Worm (Caenorhabditis elegans): ENCODE results near the gene AC8.10.
"Not testable (repeated sequence)": the region's sequence is repeated elsewhere in the genome, so short reads cannot be mapped to it uniquely, and the experiment has no call there.

The AC8.10 gene

DNA sequence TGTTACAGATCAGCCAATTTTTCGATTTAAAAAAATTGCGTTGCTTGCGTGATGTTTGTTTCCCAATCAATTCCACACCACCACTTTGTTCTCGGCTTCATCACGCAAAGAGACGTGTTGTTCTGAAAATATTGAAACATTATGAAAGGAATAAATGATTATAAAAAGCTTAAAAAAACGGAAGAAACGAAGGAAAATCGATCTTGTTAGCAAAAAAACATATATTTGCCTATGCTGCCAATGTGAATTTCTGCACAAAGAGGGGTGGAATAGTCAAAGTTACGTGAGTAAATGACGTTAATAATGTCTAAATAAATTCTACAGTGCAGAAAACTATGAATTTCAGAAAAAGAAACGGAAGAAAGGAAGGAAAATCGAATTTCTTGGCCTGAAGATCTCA lies at the start of gene AC8.10:
TSS of gene AC8.10 (minus strand) at position 101 of the 400 bp plus-strand sequence.
- not testable (repeated sequence) for TF ChIP-seq nhr-111 (GFP tag; optimal IDR thresholded peaks at IDR 0.05); fos-1 (tag; optimal IDR thresholded peaks at IDR 0.05); nhr-77 (tag; optimal IDR thresholded peaks at IDR 0.05)

DNA sequence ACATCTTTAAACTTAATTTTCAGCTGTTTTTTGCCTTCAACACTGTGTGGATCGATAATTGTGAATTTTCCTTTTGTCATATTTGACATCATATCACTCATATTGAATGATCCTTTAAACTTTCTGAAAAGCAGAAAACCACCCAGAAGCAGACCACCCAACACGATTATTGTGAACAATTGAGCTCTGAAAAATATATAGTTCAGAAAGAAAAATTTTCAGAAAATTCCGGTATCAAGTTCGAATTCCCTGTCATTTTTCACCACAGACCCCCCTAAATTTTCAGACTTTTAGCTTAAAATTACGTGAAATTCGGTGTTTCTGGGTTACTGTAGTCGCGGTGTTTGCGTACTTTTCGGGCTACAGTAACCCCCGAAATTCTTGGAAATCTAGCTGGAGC lies 47.1 kb upstream of the AC8.10 start, which contains the start of gene Y47C4A.1:
TSS of gene Y47C4A.1 (minus strand) at position 101 of the 400 bp plus-strand sequence.
- TF ChIP-seq unc-130 (GFP tag; optimal IDR thresholded peaks at IDR 0.05); nhr-10 (tag; optimal IDR thresholded peaks at IDR 0.05); Y105C5A.15 (GFP tag; IDR thresholded peaks at IDR 0.05): not testable (repeated sequence)

DNA sequence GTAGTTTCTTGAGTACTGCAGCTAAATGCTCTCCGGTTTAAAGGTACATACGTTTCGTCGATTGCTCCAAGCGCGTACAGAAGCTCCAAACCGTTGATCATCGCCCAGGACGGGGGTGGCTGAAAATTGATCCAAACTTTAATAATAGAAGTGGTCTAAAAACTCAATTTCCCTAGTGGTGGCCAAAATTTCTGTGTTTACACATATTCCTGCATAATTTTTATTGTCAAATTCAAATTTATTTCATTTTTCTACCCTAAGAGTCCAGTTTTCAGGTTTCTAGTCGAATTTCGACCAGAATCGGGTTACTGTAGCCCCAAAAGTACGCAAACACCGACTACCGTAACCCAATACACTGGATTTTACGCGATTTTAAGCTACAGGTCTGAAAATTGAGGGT lies 34.9 kb upstream of the AC8.10 start, which contains the start of gene Y108F1.5:
TSS of gene Y108F1.5 (minus strand) at position 101 of the 400 bp plus-strand sequence.
- TF ChIP-seq Y5F2A.4 (GFP tag; optimal IDR thresholded peaks at IDR 0.05); lin-15B (tag; optimal IDR thresholded peaks at IDR 0.05); hlh-11 (tag; optimal IDR thresholded peaks at IDR 0.05): not testable (repeated sequence)

DNA sequence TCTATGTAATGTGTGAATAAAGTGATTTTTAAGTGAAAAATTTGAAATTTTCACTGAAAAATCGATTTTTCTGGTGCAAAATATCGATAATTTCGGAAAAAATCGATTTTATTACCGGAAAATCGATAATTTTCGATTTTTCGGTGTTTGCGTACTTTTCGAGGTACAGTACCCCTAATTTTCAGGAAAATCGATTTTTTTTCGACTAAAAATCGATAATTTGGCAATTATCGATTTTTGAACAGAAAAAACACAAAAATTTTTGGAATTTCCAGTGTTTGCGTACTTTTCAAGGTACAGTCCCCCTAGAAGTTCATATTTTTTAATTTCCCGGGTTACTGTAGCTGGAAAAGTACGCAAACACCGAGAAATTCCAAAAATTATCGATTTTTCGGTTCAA lies 32.5 kb upstream of the AC8.10 start:
- TF ChIP-seq Y5F2A.4 (GFP tag; optimal IDR thresholded peaks at IDR 0.05) (no peak), ceh-28 (tag; optimal IDR thresholded peaks at IDR 0.05) (peak; percentile 79)

DNA sequence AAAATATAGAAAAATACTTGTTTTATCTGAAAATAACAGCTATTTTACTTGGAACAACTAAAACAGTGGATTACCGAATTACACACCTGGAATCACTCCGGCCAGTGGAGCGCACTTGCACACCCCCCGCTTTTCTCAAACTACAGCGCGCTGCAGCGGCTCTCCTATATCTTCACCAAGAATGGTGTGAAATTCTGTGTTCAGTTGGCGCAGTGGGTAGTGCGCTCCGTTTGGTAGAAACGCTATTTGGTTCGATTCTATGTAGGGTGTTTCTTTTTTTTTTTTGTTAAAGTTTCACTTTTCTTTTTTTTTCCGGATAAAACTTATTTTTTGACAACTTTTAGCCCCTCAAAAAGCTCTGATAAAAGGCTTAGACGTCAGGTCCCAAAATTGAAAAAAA lies 19.6 kb upstream of the AC8.10 start:
- TF ChIP-seq lim-7 (GFP tag; IDR thresholded peaks at IDR 0.05) (peak; percentile 64; the same call in 1 of the 2 replicates), lin-38 (GFP tag; IDR thresholded peaks at IDR 0.05) (peak; percentile 75; the same call in 1 of the 2 replicates), D1046.2 (GFP tag; IDR thresholded peaks at IDR 0.05) (peak; percentile 56; the same call in 1 of the 2 replicates), madf-9 (GFP tag; conservative IDR thresholded peaks at IDR 0.05) (0 out of 2 replicates have a peak, but pooled peaks have one; percentile 23), egl-43 (GFP tag; IDR thresholded peaks at IDR 0.05) (0 out of 2 replicates have a peak, but pooled peaks have one; percentile 25)

DNA sequence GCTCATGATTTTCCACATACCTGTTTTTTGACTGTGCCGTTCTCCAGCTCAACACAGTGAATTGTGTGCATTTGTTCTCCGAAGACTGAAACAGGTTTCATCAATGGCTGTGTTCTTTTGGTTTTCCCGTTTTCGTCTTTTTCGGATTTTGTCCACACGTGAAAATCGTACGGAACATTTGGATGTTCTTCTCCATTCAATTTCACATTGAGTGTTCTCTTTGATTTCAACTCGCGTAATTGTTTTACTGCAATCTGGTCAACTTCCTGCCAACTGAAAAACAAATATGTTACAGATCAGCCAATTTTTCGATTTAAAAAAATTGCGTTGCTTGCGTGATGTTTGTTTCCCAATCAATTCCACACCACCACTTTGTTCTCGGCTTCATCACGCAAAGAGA lies 9.6 kb downstream of the AC8.10 start, which contains the start of gene AC8.3:
TSS of gene AC8.3 (minus strand) at position 101 of the 400 bp plus-strand sequence.
- TF ChIP-seq mdt-29, ZK337.2, Y105C5A.15 (GFP tag; IDR thresholded peaks at IDR 0.05): not testable (repeated sequence)

DNA sequence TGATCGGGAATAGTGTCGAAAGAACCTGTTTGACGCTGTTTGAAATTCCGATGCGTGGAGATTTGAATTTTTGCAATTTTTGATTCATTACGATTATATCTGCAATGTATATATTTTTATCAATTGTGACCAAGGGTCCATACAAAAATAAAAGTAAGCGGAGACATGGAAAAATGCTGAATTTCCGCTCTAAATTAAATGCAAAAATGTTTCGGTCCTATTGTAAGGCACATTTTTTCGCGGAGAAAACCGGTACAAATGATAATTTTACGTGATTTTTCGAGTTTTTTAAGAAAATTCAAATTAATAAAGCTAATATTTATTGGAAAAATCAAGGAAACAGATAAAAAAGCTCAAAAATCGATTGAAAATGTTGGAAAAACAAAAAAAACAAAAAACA lies 23.5 kb downstream of the AC8.10 start, which contains the start of gene set-28:
TSS of gene set-28 (minus strand) at position 101 of the 400 bp plus-strand sequence.
- not testable (repeated sequence) for TF ChIP-seq hmg-1.1 (GFP tag; IDR thresholded peaks at IDR 0.05); php-3 (GFP tag; IDR thresholded peaks at IDR 0.05); nhr-77 (tag; optimal IDR thresholded peaks at IDR 0.05)

DNA sequence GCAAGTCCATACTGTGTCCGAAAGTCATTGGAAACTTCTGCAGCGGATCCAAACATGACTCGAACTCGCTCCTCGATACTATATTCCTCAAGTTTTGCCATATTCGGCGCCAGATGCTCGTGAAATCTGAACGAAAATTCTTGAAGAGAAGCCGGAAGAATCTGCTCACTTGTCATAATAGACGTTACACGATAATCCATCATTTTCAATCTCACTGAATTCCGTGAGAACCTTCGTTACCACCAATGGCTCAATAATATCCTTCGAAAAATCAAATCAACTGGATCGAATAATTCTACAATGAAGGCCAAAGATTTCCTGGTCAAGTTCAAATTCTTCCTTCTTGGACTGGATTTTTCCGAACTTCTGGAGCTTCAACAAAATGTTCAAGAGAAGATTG lies 27.8 kb downstream of the AC8.10 start, which contains the start of gene Y73B3B.1:
TSS of gene Y73B3B.1 (minus strand) at position 101 of the 400 bp plus-strand sequence.
- TF ChIP-seq nhr-11 (tag; optimal IDR thresholded peaks at IDR 0.05); ceh-20 (GFP tag; IDR thresholded peaks at IDR 0.05); dmd-8 (GFP tag; IDR thresholded peaks at IDR 0.05): not testable (repeated sequence)

DNA sequence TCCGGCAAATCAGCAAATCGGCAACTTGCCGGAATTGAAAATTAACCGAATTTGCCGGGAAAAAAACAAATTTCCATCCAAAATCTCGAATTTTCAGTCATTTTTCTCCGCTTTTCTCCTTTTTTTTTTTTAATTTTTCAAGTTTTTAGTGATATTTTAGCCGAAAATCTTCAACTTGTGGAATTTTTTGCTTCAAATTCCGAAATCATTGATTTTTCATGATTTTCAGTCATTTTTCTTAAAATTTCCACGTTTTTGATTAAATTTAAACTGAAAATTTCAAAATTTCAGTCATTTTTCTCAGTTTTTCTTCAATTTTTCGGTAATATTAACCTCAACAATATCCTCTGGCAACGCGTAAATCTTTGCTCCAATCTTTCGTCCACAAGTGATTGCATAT lies 29.3 kb downstream of the AC8.10 start, which contains the start of gene Y73B3B.3:
TSS of gene Y73B3B.3 (plus strand) at position 301 of the 400 bp plus-strand sequence.
- TF ChIP-seq unc-62 (GFP tag; optimal IDR thresholded peaks at IDR 0.05 in 1 of 2), result peak in 1 of 2 experiments; percentile 5
- not testable (repeated sequence) for TF ChIP-seq unc-62 (tag; optimal IDR thresholded peaks at IDR 0.05)
